Fruit fly (Drosophila melanogaster) whole organism, embryonic: ENCODE measurements around the gene gukh.

Experiments used
- B-H1 ChIP-seq: fragments of 200-800 bp; sonication (Bioruptor generic); IDR thresholded peaks from 3 replicates; pipeline ENCODE4 v1.3.6; 2022; ENCODE audit warnings: missing biosample characterization, missing genetic modification characterization
- Bteb2 ChIP-seq: fragments of 200-800 bp; sonication (Bioruptor generic); optimal IDR thresholded peaks from 2 replicates; lab custom pipeline; 2016; ENCODE audit warnings: missing biosample characterization, missing genetic modification characterization
- C15 ChIP-seq: fragments of 200-800 bp; sonication (Bioruptor generic); IDR thresholded peaks from 3 replicates; pipeline ENCODE4 v1.3.6; 2022; ENCODE audit warnings: missing biosample characterization, missing genetic modification characterization
- CG10654 ChIP-seq: fragments of 200-800 bp; sonication (Bioruptor generic); optimal IDR thresholded peaks from 2 replicates; lab custom pipeline; 2016; ENCODE audit warnings: missing biosample characterization, missing genetic modification characterization
- CG12659 ChIP-seq: fragments of 200-800 bp; sonication (Bioruptor generic); optimal IDR thresholded peaks from 3 replicates; lab custom pipeline; 2017; ENCODE audit warnings: mild to moderate bottlenecking, missing biosample characterization, missing genetic modification reagents, missing genetic modification characterization
- CG15269 ChIP-seq: fragments of 200-800 bp; sonication (Bioruptor generic); optimal IDR thresholded peaks from 2 replicates; lab custom pipeline; 2018; ENCODE audit warnings: missing biosample characterization, mild to moderate bottlenecking, missing genetic modification characterization, moderate library complexity
- CG1529 ChIP-seq: fragments of 200-800 bp; sonication (Bioruptor generic); optimal IDR thresholded peaks from 3 replicates; lab custom pipeline; 2018; ENCODE audit warnings: missing biosample characterization, missing genetic modification characterization
- CG15601 ChIP-seq: fragments of 200-800 bp; sonication (Bioruptor generic); optimal IDR thresholded peaks from 3 replicates; lab custom pipeline; 2019; ENCODE audit warnings: missing biosample characterization, mild to moderate bottlenecking, missing genetic modification characterization, moderate library complexity
- CG17328 ChIP-seq: fragments of 200-800 bp; sonication (Bioruptor generic); IDR thresholded peaks from 2 replicates; pipeline ENCODE4 v1.3.6; 2022; ENCODE audit warnings: missing biosample characterization, missing genetic modification characterization
- CG18764 ChIP-seq: fragments of 200-800 bp; sonication (Bioruptor generic); optimal IDR thresholded peaks from 3 replicates; lab custom pipeline; 2016; ENCODE audit warnings: missing biosample characterization, missing genetic modification characterization
- CG2875 ChIP-seq: fragments of 200-800 bp; sonication (Bioruptor generic); optimal IDR thresholded peaks from 2 replicates; lab custom pipeline; 2017; ENCODE audit warnings: missing biosample characterization, mild to moderate bottlenecking, missing genetic modification characterization, missing genetic modification reagents
- CG31441 ChIP-seq: fragments of 200-800 bp; sonication (Bioruptor generic); IDR thresholded peaks from 2 replicates; pipeline ENCODE4 v1.3.6; 2022; ENCODE audit warnings: missing biosample characterization, missing genetic modification characterization
- CG34422 ChIP-seq: fragments of 200-800 bp; sonication (Bioruptor generic); IDR thresholded peaks from 3 replicates; pipeline ENCODE4 v1.3.6; 2022; ENCODE audit warnings: missing biosample characterization, missing genetic modification characterization
- CG3847 ChIP-seq: fragments of 200-800 bp; sonication (Bioruptor generic); IDR thresholded peaks from 2 replicates; pipeline ENCODE4 v1.3.6; 2022; ENCODE audit warnings: missing biosample characterization, missing genetic modification characterization
- CG4730 ChIP-seq: fragments of 200-800 bp; sonication (Bioruptor generic); IDR thresholded peaks from 2 replicates; pipeline ENCODE4 v1.3.6; 2022; ENCODE audit warnings: missing biosample characterization, missing genetic modification characterization
- CG7372 ChIP-seq: fragments of 200-800 bp; sonication (Bioruptor generic); IDR thresholded peaks from 2 replicates; pipeline ENCODE4 v1.3.6; 2022; ENCODE audit warnings: missing biosample characterization, missing genetic modification characterization
- CG7745 ChIP-seq: fragments of 200-800 bp; sonication (Bioruptor generic); optimal IDR thresholded peaks from 2 replicates; lab custom pipeline; 2018; ENCODE audit warnings: missing biosample characterization, mild to moderate bottlenecking, missing genetic modification characterization, moderate library complexity
- CG8089 ChIP-seq: fragments of 200-800 bp; sonication (Bioruptor generic); optimal IDR thresholded peaks from 3 replicates; lab custom pipeline; 2016; ENCODE audit warnings: missing biosample characterization, missing genetic modification characterization
- CG8478 ChIP-seq: fragments of >200 bp; optimal IDR thresholded peaks from 2 replicates; lab custom pipeline; 2018
- CG9797 ChIP-seq: fragments of 200-800 bp; sonication (Bioruptor generic); optimal IDR thresholded peaks from 3 replicates; lab custom pipeline; 2018; ENCODE audit warnings: missing biosample characterization, mild to moderate bottlenecking, missing genetic modification characterization
- CoRest ChIP-seq: fragments of 200-800 bp; sonication (Bioruptor generic); optimal IDR thresholded peaks from 3 replicates; lab custom pipeline; 2018; ENCODE audit warnings: missing biosample characterization, mild to moderate bottlenecking, missing genetic modification characterization, moderate library complexity
- Doc3 ChIP-seq: fragments of 200-800 bp; sonication (Bioruptor generic); IDR thresholded peaks from 3 replicates; pipeline ENCODE4 v1.3.6; 2022; ENCODE audit warnings: missing biosample characterization, missing genetic modification characterization; ENCODE audit not compliant: partially characterized antibody
- MBD-R2 ChIP-seq: fragments of 200-800 bp; sonication (Bioruptor generic); IDR thresholded peaks from 2 replicates; pipeline ENCODE4 v1.3.6; 2022; ENCODE audit warnings: missing biosample characterization, missing genetic modification characterization
- Scr ChIP-seq: fragments of 200-800 bp; sonication (Bioruptor generic); IDR thresholded peaks from 2 replicates; pipeline ENCODE4 v1.3.6; 2022; ENCODE audit warnings: missing biosample characterization, missing genetic modification characterization; ENCODE audit not compliant: partially characterized antibody
- Six4 ChIP-seq: fragments of 200-800 bp; sonication (Bioruptor generic); optimal IDR thresholded peaks from 2 replicates; lab custom pipeline; 2016; ENCODE audit warnings: missing biosample characterization, missing genetic modification characterization
- Trl ChIP-seq, 3 experiments: fragments of >200 bp in 2 of 3; fragments of 200-800 bp in 1 of 3; sonication (Bioruptor generic) in 1 of 3; optimal IDR thresholded peaks; 2 replicates in 1 of 3; 3 replicates in 2 of 3; lab custom pipeline; 2016 to 2017; ENCODE audit warnings: missing biosample characterization in 1 of 3, missing genetic modification characterization in 1 of 3
- Xbp1 ChIP-seq: fragments of 200-800 bp; sonication (Bioruptor generic); optimal IDR thresholded peaks from 3 replicates; lab custom pipeline; 2016; ENCODE audit warnings: missing biosample characterization, mild to moderate bottlenecking, missing genetic modification characterization
- bowl ChIP-seq: fragments of 200-800 bp; sonication (Bioruptor generic); IDR thresholded peaks from 2 replicates; pipeline ENCODE4 v1.3.6; 2022; ENCODE audit warnings: missing biosample characterization, missing genetic modification characterization
- dati ChIP-seq: fragments of 200-800 bp; sonication (Bioruptor generic); IDR thresholded peaks from 2 replicates; pipeline ENCODE4 v1.3.6; 2022; ENCODE audit warnings: missing biosample characterization, missing genetic modification characterization
- dimm ChIP-seq: fragments of 200-800 bp; sonication (Bioruptor generic); IDR thresholded peaks from 2 replicates; pipeline ENCODE4 v1.3.6; 2022; ENCODE audit warnings: missing biosample characterization, missing genetic modification characterization
- dysf ChIP-seq: fragments of 200-800 bp; sonication (Bioruptor generic); IDR thresholded peaks from 3 replicates; pipeline ENCODE4 v1.3.6; 2022; ENCODE audit warnings: missing biosample characterization, missing genetic modification characterization
- ems ChIP-seq: fragments of 200-800 bp; sonication (Bioruptor generic); optimal IDR thresholded peaks from 3 replicates; lab custom pipeline; 2016; ENCODE audit warnings: missing biosample characterization, missing genetic modification characterization
- gcm2 ChIP-seq: fragments of 200-800 bp; sonication (Bioruptor generic); optimal IDR thresholded peaks from 2 replicates; lab custom pipeline; 2016; ENCODE audit warnings: missing biosample characterization, missing genetic modification characterization
- gem ChIP-seq: fragments of 200-800 bp; sonication (Bioruptor generic); optimal IDR thresholded peaks from 2 replicates; lab custom pipeline; 2019; ENCODE audit warnings: missing biosample characterization, mild to moderate bottlenecking, missing genetic modification characterization, moderate library complexity
- grau ChIP-seq: fragments of 200-800 bp; optimal IDR thresholded peaks from 3 replicates; lab custom pipeline; 2019; ENCODE audit warnings: missing biosample characterization, mild to moderate bottlenecking, missing genetic modification characterization, moderate library complexity
- gsb-n ChIP-seq: fragments of 200-800 bp; sonication (Bioruptor generic); optimal IDR thresholded peaks from 3 replicates; lab custom pipeline; 2018; ENCODE audit warnings: missing biosample characterization, mild to moderate bottlenecking, missing genetic modification characterization
- hkb ChIP-seq, 2 experiments: fragments of 200-800 bp in 1 of 2; fragments of >200 bp in 1 of 2; sonication (Bioruptor generic) in 1 of 2; IDR thresholded peaks in 1 of 2; optimal IDR thresholded peaks in 1 of 2; 2 replicates each; pipeline versions ENCODE4 v1.3.6 to Lab custom; 2017 to 2022; ENCODE audit warnings: missing biosample characterization in 1 of 2, missing genetic modification characterization in 1 of 2
- ind ChIP-seq: fragments of 200-800 bp; sonication (Bioruptor generic); optimal IDR thresholded peaks from 3 replicates; lab custom pipeline; 2016; ENCODE audit warnings: missing biosample characterization, missing genetic modification characterization
- nmo ChIP-seq: fragments of 200-800 bp; sonication (Bioruptor generic); optimal IDR thresholded peaks from 2 replicates; lab custom pipeline; 2018; ENCODE audit warnings: missing biosample characterization, mild to moderate bottlenecking, missing genetic modification characterization, moderate library complexity
- pfk ChIP-seq: fragments of 200-800 bp; sonication (Bioruptor generic); optimal IDR thresholded peaks from 2 replicates; lab custom pipeline; 2018; ENCODE audit warnings: missing biosample characterization, mild to moderate bottlenecking, missing genetic modification characterization, moderate library complexity
- pho ChIP-seq: fragments of 200-800 bp; sonication (Bioruptor generic); optimal IDR thresholded peaks from 2 replicates; lab custom pipeline; 2016; ENCODE audit warnings: missing biosample characterization, missing genetic modification characterization
- pzg ChIP-seq: fragments of 200-800 bp; sonication (Bioruptor generic); optimal IDR thresholded peaks from 3 replicates; lab custom pipeline; 2018; ENCODE audit warnings: missing biosample characterization, mild to moderate bottlenecking, missing genetic modification characterization, moderate library complexity
- rib ChIP-seq: fragments of 200-800 bp; sonication (Bioruptor generic); IDR thresholded peaks from 2 replicates; pipeline ENCODE4 v1.3.6; 2022; ENCODE audit warnings: missing biosample characterization, missing genetic modification characterization
- stwl ChIP-seq: fragments of 200-800 bp; sonication (Bioruptor generic); optimal IDR thresholded peaks from 3 replicates; lab custom pipeline; 2018; ENCODE audit warnings: missing biosample characterization, mild to moderate bottlenecking, missing genetic modification characterization, moderate library complexity
- ttk ChIP-seq: fragments of 200-800 bp; sonication (Bioruptor generic); IDR thresholded peaks from 2 replicates; pipeline ENCODE4 v2.1.2; 2022; ENCODE audit warnings: missing biosample characterization, missing genetic modification characterization
- unc-4 ChIP-seq: fragments of 200-800 bp; sonication (Bioruptor generic); IDR thresholded peaks from 2 replicates; pipeline ENCODE4 v1.3.6; 2022; ENCODE audit warnings: missing biosample characterization, missing genetic modification characterization; ENCODE audit not compliant: partially characterized antibody
- unpg ChIP-seq: fragments of 200-800 bp; sonication (Bioruptor generic); optimal IDR thresholded peaks from 3 replicates; lab custom pipeline; 2018; ENCODE audit warnings: missing biosample characterization, mild to moderate bottlenecking, missing genetic modification characterization, moderate library complexity
- usp ChIP-seq: fragments of >200 bp; optimal IDR thresholded peaks from 2 replicates; lab custom pipeline; 2017; ENCODE audit warnings: missing biosample characterization, missing genetic modification characterization
- vvl ChIP-seq: fragments of 200-800 bp; sonication (Bioruptor generic); IDR thresholded peaks from 2 replicates; pipeline ENCODE4 v1.3.6; 2022; ENCODE audit warnings: missing biosample characterization, missing genetic modification characterization
- zen2 ChIP-seq: fragments of 200-800 bp; sonication (Bioruptor generic); IDR thresholded peaks from 3 replicates; pipeline ENCODE4 v1.3.6; 2022; ENCODE audit warnings: missing biosample characterization, missing genetic modification characterization; ENCODE audit not compliant: partially characterized antibody

gukh gene

dm6 chr3R:19023862-19024261 is 40.0 kb downstream of the gukh start, which contains the start of the genes CG6005 and CG14286 (continued):
- peak; percentile 89 for TF ChIP-seq CG34422
- peak; percentile 52 for TF ChIP-seq CG8089 (GFP tag; lab: Kevin White, UChicago)
- TF ChIP-seq Six4 (GFP tag; lab: Kevin White, UChicago), result no peak
- TF ChIP-seq unpg (GFP tag; lab: Kevin White, UChicago), result peak; percentile 24
- peak; percentile 80 for TF ChIP-seq gsb-n (tag; lab: Kevin White, UChicago)
- TF ChIP-seq Xbp1 (GFP tag; lab: Kevin White, UChicago), result peak; percentile 83
- TF ChIP-seq Bteb2 (GFP tag; lab: Kevin White, UChicago), result peak; percentile 64
- peak; percentile 55 for TF ChIP-seq ind
- peak; percentile 78 for TF ChIP-seq vvl (GFP tag; lab: Robert Waterston, UW)
- peak; percentile 4 for TF ChIP-seq CG18764 (GFP tag; lab: Kevin White, UChicago)
- TF ChIP-seq CG7372, result peak; percentile 48; the same call in 1 of the 2 replicates
- TF ChIP-seq CG3847 (GFP tag; lab: Robert Waterston, UW), result peak; percentile 88
- TF ChIP-seq CG9797 (GFP tag; lab: Kevin White, UChicago), result peak; percentile 33
- TF ChIP-seq CG1529 (GFP tag; lab: Kevin White, UChicago), result no peak
- TF ChIP-seq gem, result no peak
- no peak for TF ChIP-seq hkb (optimal IDR thresholded peaks at IDR 0.05; lab: Kevin White, UChicago)
- TF ChIP-seq hkb (GFP tag; IDR thresholded peaks at IDR 0.05; lab: Robert Waterston, UW), result 0 out of 2 replicates have a peak, but pooled peaks have one; percentile 38
- no peak for TF ChIP-seq CG8478 (lab: Kevin White, UChicago)
- peak; percentile 21; the same call in 1 of the 3 replicates for TF ChIP-seq zen2 (GFP tag; lab: Robert Waterston, UW)
- peak; percentile 64 for TF ChIP-seq pho (GFP tag; lab: Kevin White, UChicago)
- peak; percentile 60 for TF ChIP-seq pzg (GFP tag; lab: Kevin White, UChicago)
- TF ChIP-seq CG10654 (GFP tag; lab: Kevin White, UChicago), result peak; percentile 2
- 0 out of 2 replicates have a peak, but pooled peaks have one; percentile 30 for TF ChIP-seq CG31441 (GFP tag; lab: Robert Waterston, UW)
- peak; percentile 57; the same call in 2 of the 3 replicates for TF ChIP-seq Doc3 (GFP tag; lab: Robert Waterston, UW)
- TF ChIP-seq ems (GFP tag; lab: Kevin White, UChicago), result peak; percentile 65
- peak; percentile 42 for TF ChIP-seq CG15601 (tag; lab: Kevin White, UChicago)
- TF ChIP-seq ttk (GFP tag; lab: Robert Waterston, UW), result peak; percentile 73
- peak; percentile 52 for TF ChIP-seq grau (tag; lab: Kevin White, UChicago)
- 0 out of 2 replicates have a peak, but pooled peaks have one; percentile 42 for TF ChIP-seq rib
- TF ChIP-seq gcm2 (GFP tag; lab: Kevin White, UChicago), result no peak
- peak; percentile 48; the same call in 1 of the 2 replicates for TF ChIP-seq CG4730 (GFP tag; lab: Robert Waterston, UW)
- TF ChIP-seq CoRest, result peak; percentile 34
- peak; percentile 85 for TF ChIP-seq unc-4 (GFP tag; lab: Robert Waterston, UW)
- TF ChIP-seq dimm (GFP tag; lab: Robert Waterston, UW), result peak; percentile 21; the same call in 1 of the 2 replicates
- no peak for TF ChIP-seq C15 (GFP tag; lab: Robert Waterston, UW)
- peak; percentile 46 for TF ChIP-seq stwl
- TF ChIP-seq CG7745, result no peak
- peak; percentile 48 for TF ChIP-seq CG15269 (tag; lab: Kevin White, UChicago)
- no peak for TF ChIP-seq pfk (GFP tag; lab: Kevin White, UChicago)
- TF ChIP-seq CG12659, result peak; percentile 73
- no peak for TF ChIP-seq CG2875 (GFP tag; lab: Kevin White, UChicago)
- peak; percentile 36; the same call in 1 of the 3 replicates for TF ChIP-seq B-H1 (GFP tag; lab: Robert Waterston, UW)
- peak; percentile 64; the same call in 2 of the 3 replicates for TF ChIP-seq dysf (GFP tag; lab: Robert Waterston, UW)
- TF ChIP-seq MBD-R2 (GFP tag; lab: Robert Waterston, UW), result peak; percentile 99
- TF ChIP-seq bowl (GFP tag; lab: Robert Waterston, UW), result no peak
- peak; percentile 38 for TF ChIP-seq nmo
- TF ChIP-seq Trl (optimal IDR thresholded peaks at IDR 0.05; lab: Kevin White, UChicago), result no peak
- TF ChIP-seq Trl (GFP tag; optimal IDR thresholded peaks at IDR 0.05; lab: Kevin White, UChicago), result peak; percentile 64
- TF ChIP-seq usp (GFP tag; lab: Kevin White, UChicago), result no peak
- TF ChIP-seq dati (GFP tag; lab: Robert Waterston, UW), result 0 out of 2 replicates have a peak, but pooled peaks have one; percentile 50
- TF ChIP-seq Scr (GFP tag; lab: Robert Waterston, UW), result peak; percentile 82
- peak; percentile 60 for TF ChIP-seq CG17328 (GFP tag; lab: Robert Waterston, UW)
